Worm (Caenorhabditis elegans): Measurements from ENCODE around the gene tkt-1.

- no peak for TF ChIP-seq snpc-4 (GFP tag; optimal IDR thresholded peaks at IDR 0.05)
- no peak for TF ChIP-seq snpc-4 (tag; optimal IDR thresholded peaks at IDR 0.05)
- TF ChIP-seq unc-62 (GFP tag; optimal IDR thresholded peaks at IDR 0.05), result no peak
- TF ChIP-seq ceh-58 (GFP tag; IDR thresholded peaks at IDR 0.05), result no peak
- no peak for TF ChIP-seq hlh-12 (tag; optimal IDR thresholded peaks at IDR 0.05)
- no peak for TF ChIP-seq attf-5 (GFP tag; optimal IDR thresholded peaks at IDR 0.05)
- TF ChIP-seq let-607 (tag; optimal IDR thresholded peaks at IDR 0.05), result no peak
- no peak for TF ChIP-seq him-1 (tag; optimal IDR thresholded peaks at IDR 0.05)
- TF ChIP-seq mel-28 (tag; optimal IDR thresholded peaks at IDR 0.05; ENCODE audit: borderline replicate concordance), result no peak
- TF ChIP-seq lsl-1 (GFP tag; optimal IDR thresholded peaks at IDR 0.05), result no peak
- TF ChIP-seq rpc-1 (optimal IDR thresholded peaks at IDR 0.05), result no peak
- no peak for TF ChIP-seq rpc-1 (tag; optimal IDR thresholded peaks at IDR 0.05)
- no peak for TF ChIP-seq ama-1 (optimal IDR thresholded peaks at IDR 0.05)
- TF ChIP-seq ama-1 (GFP tag; optimal IDR thresholded peaks at IDR 0.05), result no peak
- TF ChIP-seq lag-1 (GFP tag; IDR thresholded peaks at IDR 0.05), result no peak
- TF ChIP-seq ztf-6 (GFP tag; IDR thresholded peaks at IDR 0.05), result no peak
These were observed 22.2 kb upstream of the tkt-1 start, which contains the start of gene tram-1 for ce11 chrIV:10221187-10221586.

All from whole organism, young adult.